Worm (Caenorhabditis elegans) whole organism, L2 larva: ENCODE measurements around the gene C54E10.7.

Experiments used
- F13H6.1 ChIP-seq: sonication (generic microtip); optimal IDR thresholded peaks from 2 replicates; lab custom pipeline; 2016; ENCODE audit warnings: missing genetic modification characterization, missing compliant biosample characterization
- R02D3.7 ChIP-seq: fragments of 150-350 bp; optimal IDR thresholded peaks from 2 replicates; lab custom pipeline; 2014; ENCODE audit warnings: missing biosample characterization, missing genetic modification characterization
- Y55F3AM.14 ChIP-seq: fragments of 200-800 bp; sonication (Bioruptor generic); optimal IDR thresholded peaks from 2 replicates; lab custom pipeline; 2018; ENCODE audit warnings: mild to moderate bottlenecking, missing genetic modification characterization, missing compliant biosample characterization
- ZK546.5 ChIP-seq: sonication (generic microtip); optimal IDR thresholded peaks from 2 replicates; lab custom pipeline; 2017; ENCODE audit warnings: missing biosample characterization, missing genetic modification characterization
- blmp-1 ChIP-seq: sonication (generic microtip); optimal IDR thresholded peaks from 2 replicates; lab custom pipeline; 2017; ENCODE audit warnings: missing genetic modification characterization, mild to moderate bottlenecking, missing compliant biosample characterization, antibody characterized with exemption, moderate library complexity; ENCODE audit not compliant: insufficient read depth
- ceh-16 ChIP-seq: fragments of 150-350 bp; optimal IDR thresholded peaks from 2 replicates; lab custom pipeline; 2014; ENCODE audit warnings: missing biosample characterization, missing genetic modification characterization
- ceh-82 ChIP-seq: fragments of 150-350 bp; optimal IDR thresholded peaks from 2 replicates; lab custom pipeline; 2014; ENCODE audit warnings: missing biosample characterization, missing genetic modification characterization
- crh-2 ChIP-seq: sonication (generic microtip); optimal IDR thresholded peaks from 2 replicates; lab custom pipeline; 2017; ENCODE audit warnings: missing biosample characterization, missing genetic modification characterization
- dmd-4 ChIP-seq: sonication (generic microtip); optimal IDR thresholded peaks from 2 replicates; lab custom pipeline; 2017; ENCODE audit warnings: missing biosample characterization, missing genetic modification characterization
- elt-1 ChIP-seq: fragments of 150-350 bp; optimal IDR thresholded peaks from 2 replicates; lab custom pipeline; 2014; ENCODE audit warnings: missing biosample characterization, missing genetic modification characterization
- elt-3 ChIP-seq: sonication (generic microtip); optimal IDR thresholded peaks from 2 replicates; lab custom pipeline; 2017; ENCODE audit warnings: missing biosample characterization, missing genetic modification characterization
- fos-1 ChIP-seq: fragments of 150-350 bp; optimal IDR thresholded peaks from 2 replicates; lab custom pipeline; 2014; ENCODE audit warnings: missing biosample characterization, missing genetic modification characterization
- gmeb-1 ChIP-seq: fragments of 150-350 bp; optimal IDR thresholded peaks from 2 replicates; lab custom pipeline; 2014; ENCODE audit warnings: missing biosample characterization, missing genetic modification characterization
- lin-11 ChIP-seq: fragments of 150-350 bp; sonication (generic microtip); optimal IDR thresholded peaks from 2 replicates; lab custom pipeline; 2014; ENCODE audit warnings: missing biosample characterization, missing genetic modification characterization, inconsistent platforms, mixed read lengths
- lin-13 ChIP-seq: fragments of 150-350 bp; optimal IDR thresholded peaks from 2 replicates; lab custom pipeline; 2014; ENCODE audit warnings: missing biosample characterization, missing genetic modification reagents, missing genetic modification characterization
- lin-39 ChIP-seq: fragments of 150-350 bp; optimal IDR thresholded peaks from 2 replicates; lab custom pipeline; 2014; ENCODE audit warnings: missing biosample characterization, missing genetic modification reagents, missing genetic modification characterization
- mbf-1 ChIP-seq: sonication (generic microtip); optimal IDR thresholded peaks from 2 replicates; lab custom pipeline; 2017; ENCODE audit warnings: missing biosample characterization, missing genetic modification characterization
- nhr-10 ChIP-seq: sonication (generic microtip); optimal IDR thresholded peaks from 2 replicates; lab custom pipeline; 2017; ENCODE audit warnings: missing biosample characterization, missing genetic modification characterization
- nhr-11 ChIP-seq: fragments of 150-350 bp; optimal IDR thresholded peaks from 2 replicates; lab custom pipeline; 2014; ENCODE audit warnings: missing biosample characterization, missing genetic modification characterization
- nhr-12 ChIP-seq: fragments of 150-350 bp; optimal IDR thresholded peaks from 2 replicates; lab custom pipeline; 2014; ENCODE audit warnings: missing biosample characterization, missing genetic modification characterization
- nhr-129 ChIP-seq: fragments of 150-350 bp; optimal IDR thresholded peaks from 2 replicates; lab custom pipeline; 2014; ENCODE audit warnings: missing biosample characterization, missing genetic modification characterization
- nhr-21 ChIP-seq: fragments of 150-350 bp; optimal IDR thresholded peaks from 2 replicates; lab custom pipeline; 2014; ENCODE audit warnings: missing biosample characterization, missing genetic modification characterization
- nhr-23 ChIP-seq: fragments of 150-350 bp; optimal IDR thresholded peaks from 2 replicates; lab custom pipeline; 2014; ENCODE audit warnings: missing biosample characterization, missing genetic modification reagents, missing genetic modification characterization
- nhr-237 ChIP-seq: fragments of 150-350 bp; optimal IDR thresholded peaks from 2 replicates; lab custom pipeline; 2014; ENCODE audit warnings: missing biosample characterization, missing genetic modification characterization
- nhr-25 ChIP-seq: fragments of 150-350 bp; sonication (generic microtip); optimal IDR thresholded peaks from 3 replicates; lab custom pipeline; 2014; ENCODE audit warnings: missing biosample characterization, missing genetic modification characterization
- nhr-6 ChIP-seq: fragments of 150-350 bp; optimal IDR thresholded peaks from 2 replicates; lab custom pipeline; 2014; ENCODE audit warnings: missing biosample characterization, missing genetic modification characterization
- nhr-77 ChIP-seq: fragments of 150-350 bp; optimal IDR thresholded peaks from 2 replicates; lab custom pipeline; 2014; ENCODE audit warnings: missing biosample characterization, missing genetic modification characterization
- sem-4 ChIP-seq: fragments of 150-350 bp; optimal IDR thresholded peaks from 2 replicates; lab custom pipeline; 2014; ENCODE audit warnings: missing biosample characterization, missing genetic modification reagents, missing genetic modification characterization
- skn-1 ChIP-seq: sonication (generic microtip); optimal IDR thresholded peaks from 2 replicates; lab custom pipeline; 2017; ENCODE audit warnings: missing biosample characterization, missing genetic modification characterization
- sma-9 ChIP-seq, 2 experiments: fragments of 150-350 bp in 1 of 2; sonication (generic microtip) in 1 of 2; optimal IDR thresholded peaks; 2 replicates each; lab custom pipeline; 2014 to 2016; ENCODE audit warnings: missing genetic modification characterization in 2 of 2, mild to moderate bottlenecking in 1 of 2, missing biosample characterization in 1 of 2, missing compliant biosample characterization in 1 of 2, missing genetic modification reagents in 1 of 2, moderate library complexity in 1 of 2
- snpc-4 ChIP-seq: fragments of 150-350 bp; optimal IDR thresholded peaks from 2 replicates; lab custom pipeline; 2014; ENCODE audit warnings: missing biosample characterization, missing genetic modification characterization
- unc-39 ChIP-seq: fragments of 150-350 bp; optimal IDR thresholded peaks from 2 replicates; lab custom pipeline; 2014; ENCODE audit warnings: missing biosample characterization, missing genetic modification characterization
- unc-55 ChIP-seq: fragments of 150-350 bp; sonication (generic microtip); optimal IDR thresholded peaks from 3 replicates; lab custom pipeline; 2014; ENCODE audit warnings: missing biosample characterization, missing genetic modification reagents, missing genetic modification characterization
- unc-62 ChIP-seq: fragments of 150-350 bp; optimal IDR thresholded peaks from 2 replicates; lab custom pipeline; 2014; ENCODE audit warnings: missing biosample characterization, missing genetic modification reagents, missing genetic modification characterization
- ztf-11 ChIP-seq: sonication (generic microtip); optimal IDR thresholded peaks from 2 replicates; lab custom pipeline; 2017; ENCODE audit warnings: missing biosample characterization, missing genetic modification characterization

C54E10.7 gene

DNA sequence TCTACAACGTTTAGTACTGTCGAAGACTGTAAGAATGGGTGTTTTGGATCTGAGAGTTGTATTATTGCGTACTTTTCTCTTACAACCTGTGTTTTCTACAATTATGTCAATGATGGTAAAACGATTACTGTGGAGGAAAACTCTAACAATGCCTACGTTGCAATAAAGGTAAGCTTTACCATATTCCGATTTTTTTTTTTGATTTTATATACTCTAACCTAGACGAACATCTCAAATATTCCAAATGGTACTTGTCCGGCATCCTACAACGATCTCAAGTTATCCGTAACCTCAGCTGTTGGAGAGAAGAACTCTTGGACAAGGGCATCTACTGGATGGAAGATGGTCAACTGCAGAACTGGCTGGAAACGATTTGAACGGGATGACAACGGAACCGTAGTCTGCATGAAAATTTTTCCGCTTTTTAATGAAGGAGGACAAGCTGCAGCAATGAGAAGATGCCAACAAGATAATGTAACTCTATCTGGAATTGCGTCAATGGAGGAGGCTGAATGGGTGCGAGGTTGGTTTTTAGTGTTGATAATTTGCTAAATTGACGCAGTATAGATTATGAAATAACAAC lies 39.6 kb upstream of the C54E10.7 start:
- TF ChIP-seq skn-1 (tag; lab: Kevin White, UChicago) (no peak), ceh-82 (tag; lab: Kevin White, UChicago) (no peak), unc-62 (GFP tag; lab: Kevin White, UChicago) (no peak), lin-13 (no peak), unc-39 (tag; lab: Kevin White, UChicago) (no peak), mbf-1 (tag; lab: Kevin White, UChicago) (no peak), sma-9 (GFP tag; optimal IDR thresholded peaks at IDR 0.05; lab: Kevin White, UChicago) (no peak), sma-9 (tag; optimal IDR thresholded peaks at IDR 0.05; lab: Kevin White, UChicago) (no peak), nhr-129 (no peak), nhr-11 (tag; lab: Kevin White, UChicago) (no peak), nhr-6 (tag; lab: Kevin White, UChicago) (no peak), ztf-11 (tag; lab: Kevin White, UChicago) (no peak), nhr-21 (no peak), R02D3.7 (tag; lab: Kevin White, UChicago) (no peak), ceh-16 (tag; lab: Kevin White, UChicago) (no peak), unc-55 (GFP tag; lab: Kevin White, UChicago) (no peak), gmeb-1 (tag; lab: Kevin White, UChicago) (no peak)

DNA sequence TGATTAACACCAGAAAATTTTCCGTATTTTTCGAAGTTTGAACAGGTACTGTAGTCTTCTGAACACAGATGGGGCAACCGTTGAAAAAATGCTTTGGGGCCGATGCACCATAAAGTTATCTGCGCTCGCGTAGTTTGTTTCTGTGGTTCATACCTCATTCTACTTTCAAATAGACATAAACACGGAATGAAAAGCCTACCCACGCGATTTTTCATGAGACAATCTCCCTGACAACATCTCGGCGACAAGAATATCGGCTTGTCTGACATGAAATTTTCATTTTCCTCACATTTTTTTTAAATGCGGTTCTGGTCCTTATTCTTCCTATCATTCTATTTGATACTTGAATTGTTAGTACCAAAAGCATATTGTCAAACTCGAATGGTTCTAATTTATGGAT lies 38.7 kb upstream of the C54E10.7 start, which contains the start of gene clec-257:
Gene clec-257, plus strand, starts transcription at position 301 of the 400 bp plus-strand sequence.
- TF ChIP-seq nhr-25 (tag; lab: Kevin White, UChicago) (no peak), nhr-10 (tag; lab: Kevin White, UChicago) (no peak), lin-11 (tag; lab: Kevin White, UChicago) (no peak), Y55F3AM.14 (GFP tag; lab: Kevin White, UChicago) (no peak)

ce11 chrV:18776245-18776737 lies 35.2 kb upstream of the C54E10.7 start, which contains the start of gene Y17D7B.4:
Gene Y17D7B.4 (minus strand): TSS chrV:18776687.
- no peak for TF ChIP-seq snpc-4 (tag; lab: Kevin White, UChicago)
- TF ChIP-seq lin-39 (tag; lab: Kevin White, UChicago): no peak
- TF ChIP-seq elt-3 (tag; lab: Kevin White, UChicago): no peak
- no peak for TF ChIP-seq nhr-11 (tag; lab: Kevin White, UChicago)
- no peak for TF ChIP-seq nhr-25 (tag; lab: Kevin White, UChicago)
- TF ChIP-seq ZK546.5: no peak
- TF ChIP-seq R02D3.7 (tag; lab: Kevin White, UChicago): no peak
- no peak for TF ChIP-seq dmd-4 (tag; lab: Kevin White, UChicago)
- no peak for TF ChIP-seq ceh-82 (tag; lab: Kevin White, UChicago)

DNA sequence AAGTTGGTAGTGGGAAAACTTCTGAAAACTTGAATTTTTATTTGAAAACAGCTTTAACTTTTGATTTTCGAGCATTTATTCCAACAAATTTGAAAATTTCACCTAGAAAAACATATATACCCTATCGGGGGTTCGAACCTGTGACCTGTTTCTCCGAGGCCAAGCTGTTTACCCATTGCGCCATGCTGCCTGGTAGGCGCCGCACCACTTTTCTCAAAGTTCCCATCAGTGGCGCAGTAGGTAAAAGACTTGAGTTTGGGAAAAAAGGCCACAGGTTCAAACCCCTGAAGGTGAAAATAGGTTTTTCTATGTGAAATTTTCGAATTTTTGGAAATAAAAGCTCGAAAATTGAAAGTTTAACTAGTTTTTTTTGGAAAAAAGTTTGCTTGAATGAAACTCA lies 30.9 kb upstream of the C54E10.7 start:
- TF ChIP-seq ceh-16 (tag; lab: Kevin White, UChicago): no peak
- TF ChIP-seq R02D3.7 (tag; lab: Kevin White, UChicago): no peak
- TF ChIP-seq elt-3 (tag; lab: Kevin White, UChicago): no peak
- TF ChIP-seq sem-4 (tag; lab: Kevin White, UChicago): no peak
- no peak for TF ChIP-seq skn-1 (tag; lab: Kevin White, UChicago)
- TF ChIP-seq F13H6.1 (tag; lab: Kevin White, UChicago): no peak
- TF ChIP-seq snpc-4 (tag; lab: Kevin White, UChicago): no peak
- no peak for TF ChIP-seq unc-62 (GFP tag; lab: Kevin White, UChicago)
- no peak for TF ChIP-seq unc-39 (tag; lab: Kevin White, UChicago)
- no peak for TF ChIP-seq fos-1 (tag; lab: Kevin White, UChicago)
- no peak for TF ChIP-seq nhr-77 (tag; lab: Kevin White, UChicago)
- TF ChIP-seq nhr-237 (tag; lab: Kevin White, UChicago): no peak
- no peak for TF ChIP-seq blmp-1 (tag; lab: Kevin White, UChicago)

DNA sequence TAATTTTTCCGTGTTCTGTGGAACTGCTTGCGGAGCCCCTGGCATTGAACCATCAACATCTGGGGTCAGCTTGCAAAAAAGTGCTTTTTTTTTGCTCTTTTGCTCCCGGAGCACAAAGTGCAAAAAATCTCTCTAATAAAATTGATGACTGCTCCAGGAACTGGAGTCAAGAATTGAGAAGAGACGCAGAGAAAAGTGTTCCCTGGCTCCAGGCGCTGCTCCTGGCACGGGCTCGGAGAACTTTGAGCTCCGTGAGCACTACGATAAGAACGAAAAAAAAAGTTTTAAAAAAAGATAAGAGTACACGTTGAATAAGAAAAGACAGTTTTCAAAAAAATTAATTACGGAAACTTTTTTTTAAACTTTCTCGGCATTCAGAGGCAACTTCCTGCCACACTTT lies 28.7 kb upstream of the C54E10.7 start:
- peak; percentile 58 for TF ChIP-seq fos-1 (tag; lab: Kevin White, UChicago)
- peak; percentile 60 for TF ChIP-seq sma-9 (GFP tag; optimal IDR thresholded peaks at IDR 0.05; lab: Kevin White, UChicago)
- no peak for TF ChIP-seq sma-9 (tag; optimal IDR thresholded peaks at IDR 0.05; lab: Kevin White, UChicago)
- no peak for TF ChIP-seq nhr-12
- no peak for TF ChIP-seq nhr-23
- TF ChIP-seq crh-2 (tag; lab: Kevin White, UChicago): peak; percentile 11
- TF ChIP-seq elt-1 (tag; lab: Kevin White, UChicago): no peak
